Worm (Caenorhabditis elegans) whole organism, early embryonic: ENCODE results near the gene T13H10.2.

Experiments
- B0310.2 ChIP-seq: sonication (generic microtip); optimal IDR thresholded peaks from 2 replicates; lab custom pipeline; 2016; ENCODE audit warnings: mild to moderate bottlenecking, missing genetic modification characterization, missing compliant biosample characterization
- F13C5.2 ChIP-seq: sonication (generic microtip); optimal IDR thresholded peaks from 2 replicates; lab custom pipeline; 2017; ENCODE audit warnings: mild to moderate bottlenecking, missing genetic modification characterization, inconsistent platforms, missing compliant biosample characterization
- aly-1 ChIP-seq: sonication (generic microtip); optimal IDR thresholded peaks from 2 replicates; lab custom pipeline; 2016; ENCODE audit warnings: missing genetic modification characterization, missing compliant biosample characterization
- ama-1 ChIP-seq: fragments of 150-350 bp; optimal IDR thresholded peaks from 2 replicates; lab custom pipeline; 2014
- ceh-13 ChIP-seq: fragments of 200-800 bp; sonication (Bioruptor generic); optimal IDR thresholded peaks from 2 replicates; lab custom pipeline; 2018; ENCODE audit warnings: mild to moderate bottlenecking, missing genetic modification characterization, missing compliant biosample characterization
- ets-7 ChIP-seq: sonication (generic microtip); optimal IDR thresholded peaks from 2 replicates; lab custom pipeline; 2016; ENCODE audit warnings: missing genotype, missing genetic modification characterization, missing compliant biosample characterization
- flt-1 ChIP-seq: fragments of 200-800 bp; sonication (Bioruptor generic); IDR thresholded peaks from 2 replicates; pipeline ENCODE4 v1.3.6; 2022; ENCODE audit warnings: missing genetic modification characterization, missing compliant biosample characterization
- hnd-1 ChIP-seq: sonication (generic microtip); optimal IDR thresholded peaks from 2 replicates; lab custom pipeline; 2016; ENCODE audit warnings: missing genetic modification characterization, missing compliant biosample characterization
- pes-1 ChIP-seq: fragments of 200-800 bp; sonication (Bioruptor generic); IDR thresholded peaks from 2 replicates; pipeline ENCODE4 v1.3.6; 2022; ENCODE audit warnings: missing genetic modification reagents, missing genetic modification characterization, missing compliant biosample characterization
- scrt-1 ChIP-seq: fragments of 200-800 bp; sonication (Bioruptor generic); IDR thresholded peaks from 2 replicates; pipeline ENCODE4 v1.3.6; 2022; ENCODE audit warnings: missing genetic modification characterization, missing compliant biosample characterization
- sea-1 ChIP-seq: fragments of 200-800 bp; sonication (Bioruptor generic); conservative IDR thresholded peaks from 2 replicates; pipeline ENCODE4 v1.3.6; 2022; ENCODE audit warnings: missing genetic modification characterization, missing compliant biosample characterization
- tbx-11 ChIP-seq: fragments of 200-800 bp; sonication (Bioruptor generic); IDR thresholded peaks from 2 replicates; pipeline ENCODE4 v1.3.6; 2022; ENCODE audit warnings: missing genetic modification characterization, missing compliant biosample characterization

- TF ChIP-seq flt-1 (GFP tag; lab: Robert Waterston, UW) (no peak), B0310.2 (no peak), tbx-11 (no peak), pes-1 (GFP tag; lab: Robert Waterston, UW) (no peak), ama-1 (lab: Kevin White, UChicago) (no peak), sea-1 (GFP tag; lab: Robert Waterston, UW) (no peak), F13C5.2 (tag; lab: Kevin White, UChicago) (no peak), scrt-1 (GFP tag; lab: Robert Waterston, UW) (no peak), ceh-13 (GFP tag; lab: Kevin White, UChicago) (no peak), aly-1 (no peak), ets-7 (tag; lab: Kevin White, UChicago) (no peak), hnd-1 (tag; lab: Kevin White, UChicago) (no peak)
Measured at ce11 chrIV:10006792-10007191, 42.7 kb downstream of the T13H10.2 start, which contains the start of gene C47E12.13.
